Fruit fly (Drosophila melanogaster): ENCODE measurements around the gene CG4553.

DNA sequence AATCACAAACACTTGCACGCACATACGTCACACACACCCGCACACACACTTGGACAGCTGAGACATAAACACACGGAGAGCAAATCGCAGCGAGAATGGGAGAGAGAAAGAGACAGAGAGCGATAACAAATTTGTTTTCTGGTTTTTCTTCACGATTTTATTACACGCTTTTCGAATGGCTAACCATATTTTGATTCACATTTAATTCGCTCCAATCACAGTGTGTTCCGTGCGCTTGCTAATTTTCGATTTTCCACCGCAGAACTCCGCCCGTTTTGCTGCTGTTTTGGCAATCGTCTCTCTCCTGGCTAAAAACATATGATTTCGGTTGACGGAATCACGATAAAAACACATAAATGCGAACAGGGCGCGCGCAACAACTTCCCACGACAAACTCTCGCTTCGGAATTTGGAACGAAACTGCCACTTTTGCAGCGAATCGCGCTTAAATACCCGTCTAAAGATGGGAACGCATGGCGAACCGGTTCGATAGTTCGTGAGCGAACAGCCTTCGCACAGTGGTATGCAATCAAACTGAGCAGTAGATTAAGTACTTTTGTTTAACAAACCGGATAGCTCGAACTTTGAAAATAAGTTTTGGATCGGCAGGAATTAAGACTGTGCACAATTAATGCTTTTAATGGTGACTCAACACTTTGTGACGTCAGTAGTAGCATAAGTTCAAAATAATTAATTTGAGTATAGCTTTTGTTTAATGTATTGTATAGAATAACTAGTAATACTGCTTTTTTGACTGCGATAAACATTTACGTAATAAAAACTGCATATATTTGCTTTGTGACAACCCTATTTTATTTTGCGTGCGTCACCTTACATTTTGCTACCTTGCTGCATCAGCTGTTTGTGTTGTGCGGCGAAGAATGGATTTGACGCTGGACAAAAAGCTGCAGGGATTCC, 3.8 kb downstream of the CG4553 start, which contains the start of the genes Fur1 and Vps33B:
- TF ChIP-seq psq (optimal IDR thresholded peaks at IDR 0.05) (no peak), Myc (optimal IDR thresholded peaks at IDR 0.05) (no peak), h (optimal IDR thresholded peaks at IDR 0.05) (no peak), Sin3A (optimal IDR thresholded peaks at IDR 0.05) (peak; percentile 98)
